Worm (Caenorhabditis elegans): Measurements from ENCODE around the gene F47B8.1.

DNA sequence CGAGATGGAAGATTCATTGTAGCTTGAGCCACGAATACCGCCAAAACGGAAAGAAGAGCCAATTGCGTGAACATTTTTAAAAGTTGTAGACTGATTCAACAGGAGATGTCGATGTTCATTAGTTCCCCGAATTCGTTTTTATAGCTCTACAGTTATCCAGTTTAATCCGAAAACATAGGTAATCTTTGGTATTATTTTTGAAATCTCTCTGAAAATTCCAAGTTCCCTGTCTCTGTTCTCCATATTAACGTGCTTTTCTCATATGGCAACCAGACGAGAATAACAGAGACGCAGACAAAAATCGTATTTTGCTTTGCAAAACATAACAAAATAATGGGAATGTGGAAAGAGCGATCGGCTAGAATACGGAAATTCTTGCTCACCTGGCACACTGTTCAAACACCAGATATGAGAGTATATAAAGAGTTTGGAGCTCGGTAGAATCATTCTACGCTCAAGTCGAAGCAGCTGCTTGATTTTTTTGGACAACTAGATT, 14.5 kb downstream of the F47B8.1 start, which contains the start of the genes spig-3 and F14D7.12:
- no peak for TF ChIP-seq him-1 (tag; optimal IDR thresholded peaks at IDR 0.05)
- TF ChIP-seq gei-17 (GFP tag; optimal IDR thresholded peaks at IDR 0.05) = no peak
- no peak for TF ChIP-seq hsf-1 (GFP tag; IDR thresholded peaks at IDR 0.05)
- no peak for TF ChIP-seq Y79H2A.3 (GFP tag; conservative IDR thresholded peaks at IDR 0.05)
- no peak for TF ChIP-seq hmg-20 (GFP tag; IDR thresholded peaks at IDR 0.05)
- TF ChIP-seq rcor-1 (GFP tag; IDR thresholded peaks at IDR 0.05) = no peak
- TF ChIP-seq tbx-9 (tag; optimal IDR thresholded peaks at IDR 0.05; ENCODE audit: borderline replicate concordance) = no peak
- no peak for TF ChIP-seq let-607 (tag; optimal IDR thresholded peaks at IDR 0.05)
- no peak for TF ChIP-seq ZK185.1 (tag; optimal IDR thresholded peaks at IDR 0.05; ENCODE audit: poor library complexity, severe bottlenecking)
- no peak for TF ChIP-seq cebp-1 (GFP tag; IDR thresholded peaks at IDR 0.05)
- TF ChIP-seq cebp-1 (tag; optimal IDR thresholded peaks at IDR 0.05) = no peak
- no peak for TF ChIP-seq nhr-80 (tag; optimal IDR thresholded peaks at IDR 0.05)
- no peak for TF ChIP-seq sea-2 (GFP tag; IDR thresholded peaks at IDR 0.05)
- TF ChIP-seq ztf-3 (GFP tag; optimal IDR thresholded peaks at IDR 0.05) = no peak

Data from whole organism, young adult.